Worm (Caenorhabditis elegans) whole organism, L4 larva: ENCODE results near the gene atln-2.
"Not testable (repeated sequence)": the region's sequence is repeated elsewhere in the genome, so short reads cannot be mapped to it uniquely, and the experiment has no call there.

Experiments used
- R02D3.7 ChIP-seq: fragments of 150-350 bp; sonication (generic microtip); optimal IDR thresholded peaks from 3 replicates; lab custom pipeline; 2014; ENCODE audit warnings: missing biosample characterization, missing genetic modification characterization
- T20F7.1 ChIP-seq: fragments of 200-800 bp; sonication (Bioruptor generic); optimal IDR thresholded peaks from 2 replicates; lab custom pipeline; 2018; ENCODE audit warnings: mild to moderate bottlenecking, missing genetic modification characterization, missing compliant biosample characterization
- ZK546.5 ChIP-seq, 2 experiments: sonication (generic microtip); optimal IDR thresholded peaks; 2 replicates each; lab custom pipeline; 2017; ENCODE audit warnings: missing biosample characterization in 2 of 2, missing genetic modification characterization in 2 of 2
- aha-1 ChIP-seq: fragments of 150-350 bp; peaks from one replicate; lab custom pipeline; 2014; ENCODE audit warnings: missing biosample characterization, missing genetic modification characterization
- ama-1 ChIP-seq: fragments of 150-350 bp; optimal IDR thresholded peaks from 2 replicates; lab custom pipeline; 2014; ENCODE audit warnings: inconsistent platforms, mixed read lengths
- attf-4 ChIP-seq: sonication (generic microtip); optimal IDR thresholded peaks from 3 replicates; lab custom pipeline; 2017; ENCODE audit warnings: missing biosample characterization, missing genetic modification characterization
- ceh-20 ChIP-seq: fragments of 200-800 bp; sonication (Bioruptor generic); IDR thresholded peaks from 2 replicates; pipeline ENCODE4 v1.3.6; 2022; ENCODE audit warnings: missing genetic modification reagents, missing genetic modification characterization, missing compliant biosample characterization
- ceh-28 ChIP-seq: fragments of 150-350 bp; optimal IDR thresholded peaks from 2 replicates; lab custom pipeline; 2014; ENCODE audit warnings: missing biosample characterization, missing genetic modification reagents, missing genetic modification characterization
- ces-1 ChIP-seq: fragments of 150-350 bp; sonication (generic microtip); optimal IDR thresholded peaks from 4 replicates; lab custom pipeline; 2014; ENCODE audit warnings: missing biosample characterization, missing genetic modification reagents, missing genetic modification characterization
- dmd-9 ChIP-seq: fragments of 200-800 bp; sonication (Bioruptor generic); IDR thresholded peaks from 2 replicates; pipeline ENCODE4 v1.3.6; 2022; ENCODE audit warnings: missing genetic modification reagents, missing genetic modification characterization, missing compliant biosample characterization
- dpl-1 ChIP-seq: fragments of 150-350 bp; optimal IDR thresholded peaks from 2 replicates; lab custom pipeline; 2014; ENCODE audit warnings: missing biosample characterization, missing genetic modification reagents, missing genetic modification characterization
- dve-1 ChIP-seq: sonication (generic microtip); optimal IDR thresholded peaks from 2 replicates; lab custom pipeline; 2017; ENCODE audit warnings: antibody characterized with exemption, mild to moderate bottlenecking, missing genetic modification characterization, missing compliant biosample characterization; ENCODE audit not compliant: insufficient read depth
- fos-1 ChIP-seq: fragments of 150-350 bp; optimal IDR thresholded peaks from 2 replicates; lab custom pipeline; 2014; ENCODE audit warnings: missing biosample characterization, missing genetic modification characterization
- hlh-30 ChIP-seq: sonication (generic microtip); optimal IDR thresholded peaks from 2 replicates; lab custom pipeline; 2017; ENCODE audit warnings: antibody characterized with exemption, mild to moderate bottlenecking, missing genetic modification characterization, missing compliant biosample characterization; ENCODE audit not compliant: insufficient read depth
- hmg-1.1 ChIP-seq: fragments of 200-800 bp; sonication (Bioruptor generic); IDR thresholded peaks from 2 replicates; pipeline ENCODE4 v1.3.6; 2022; ENCODE audit warnings: missing genetic modification reagents, missing genetic modification characterization, missing compliant biosample characterization
- lin-15B ChIP-seq: fragments of 150-350 bp; sonication (generic microtip); optimal IDR thresholded peaks from 3 replicates; lab custom pipeline; 2014; ENCODE audit warnings: missing biosample characterization, missing genetic modification characterization
- lin-38 ChIP-seq: fragments of 200-800 bp; sonication (Bioruptor generic); IDR thresholded peaks from 2 replicates; pipeline ENCODE4 v1.3.6; 2022; ENCODE audit warnings: missing genetic modification reagents, missing genetic modification characterization, missing compliant biosample characterization
- lin-39 ChIP-seq: fragments of 150-350 bp; optimal IDR thresholded peaks from 2 replicates; lab custom pipeline; 2014; ENCODE audit warnings: missing biosample characterization, missing genetic modification reagents, missing genetic modification characterization
- lir-3 ChIP-seq: sonication (generic microtip); optimal IDR thresholded peaks from 2 replicates; lab custom pipeline; 2016; ENCODE audit warnings: mild to moderate bottlenecking, missing genetic modification characterization, missing compliant biosample characterization
- lsy-2 ChIP-seq, 2 experiments: fragments of 150-350 bp in 1 of 2; sonication (generic microtip) in 1 of 2; optimal IDR thresholded peaks; 2 replicates each; lab custom pipeline; 2014 to 2017; ENCODE audit warnings: missing biosample characterization in 2 of 2, missing genetic modification characterization in 2 of 2
- mdl-1 ChIP-seq, 2 experiments: fragments of 150-350 bp in 1 of 2; sonication (generic microtip) in 1 of 2; optimal IDR thresholded peaks; 2 replicates each; lab custom pipeline; 2014 to 2017; ENCODE audit warnings: missing biosample characterization in 2 of 2, missing genetic modification characterization in 2 of 2
- mxl-3 ChIP-seq: fragments of 200-800 bp; sonication (Bioruptor generic); optimal IDR thresholded peaks from 2 replicates; lab custom pipeline; 2018; ENCODE audit warnings: mild to moderate bottlenecking, missing genetic modification characterization, missing compliant biosample characterization
- nhr-102 ChIP-seq: sonication (generic microtip); optimal IDR thresholded peaks from 2 replicates; lab custom pipeline; 2016; ENCODE audit warnings: mild to moderate bottlenecking, missing genetic modification characterization, moderate library complexity, missing compliant biosample characterization
- nhr-237 ChIP-seq: sonication (generic microtip); optimal IDR thresholded peaks from 2 replicates; lab custom pipeline; 2017; ENCODE audit warnings: missing biosample characterization, missing genetic modification characterization
- nhr-41 ChIP-seq: fragments of 200-800 bp; sonication (Bioruptor generic); IDR thresholded peaks from 2 replicates; pipeline ENCODE4 v1.3.6; 2022; ENCODE audit warnings: missing genetic modification reagents, missing genetic modification characterization, missing compliant biosample characterization
- nhr-48 ChIP-seq: sonication (generic microtip); optimal IDR thresholded peaks from 2 replicates; lab custom pipeline; 2016; ENCODE audit warnings: mild to moderate bottlenecking, missing genetic modification characterization, missing compliant biosample characterization
- nhr-6 ChIP-seq: fragments of 150-350 bp; optimal IDR thresholded peaks from 2 replicates; lab custom pipeline; 2014; ENCODE audit warnings: missing biosample characterization, missing genetic modification characterization
- sdz-12 ChIP-seq: fragments of 200-800 bp; sonication (Bioruptor generic); optimal IDR thresholded peaks from 2 replicates; lab custom pipeline; 2018; ENCODE audit warnings: mild to moderate bottlenecking, missing genetic modification characterization, missing compliant biosample characterization
- snpc-1.2 ChIP-seq: fragments of 200-800 bp; sonication (Bioruptor generic); IDR thresholded peaks from 2 replicates; pipeline ENCODE4 v1.3.6; 2022; ENCODE audit warnings: missing genetic modification reagents, missing genetic modification characterization, missing compliant biosample characterization
- snpc-4 ChIP-seq: fragments of 150-350 bp; optimal IDR thresholded peaks from 2 replicates; lab custom pipeline; 2014; ENCODE audit warnings: missing biosample characterization, missing genetic modification characterization
- spr-1 ChIP-seq: sonication (generic microtip); optimal IDR thresholded peaks from 2 replicates; lab custom pipeline; 2016; ENCODE audit warnings: mild to moderate bottlenecking, missing genetic modification characterization, missing compliant biosample characterization
- unc-62 ChIP-seq, 3 experiments: fragments of 150-350 bp in 1 of 3; sonication (generic microtip); optimal IDR thresholded peaks in 2 of 3; peaks in 1 of 3; 1 replicate in 1 of 3; 2 replicates in 2 of 3; lab custom pipeline; 2014 to 2017; ENCODE audit warnings: missing biosample characterization in 3 of 3, missing genetic modification characterization in 3 of 3, missing genetic modification reagents in 3 of 3, missing genotype in 1 of 3
- zfp-2 ChIP-seq: sonication (generic microtip); optimal IDR thresholded peaks from 2 replicates; lab custom pipeline; 2016; ENCODE audit warnings: mild to moderate bottlenecking, missing genetic modification characterization, missing compliant biosample characterization
- ztf-11 ChIP-seq: fragments of 150-350 bp; optimal IDR thresholded peaks from 2 replicates; lab custom pipeline; 2014; ENCODE audit warnings: missing biosample characterization, missing genetic modification characterization

atln-2 gene

DNA sequence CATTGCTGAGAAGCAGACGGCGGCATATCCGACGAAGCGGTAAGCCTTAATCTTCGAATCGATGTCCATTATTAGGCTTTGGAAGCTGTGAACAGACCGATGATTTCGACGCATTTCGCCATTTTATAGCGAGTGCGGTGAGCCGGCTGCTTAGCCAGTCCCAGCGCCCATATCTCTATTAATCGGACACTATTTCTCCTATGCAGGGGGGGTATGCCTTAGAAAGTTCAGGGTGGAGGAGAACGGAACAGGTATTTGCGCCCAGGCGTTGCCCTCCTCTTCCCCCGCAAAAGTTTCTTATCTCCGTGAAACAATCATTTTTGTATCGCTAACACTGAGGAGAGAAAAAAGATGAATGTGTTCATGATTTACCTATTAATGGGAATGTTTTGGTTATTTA is 5.3 kb downstream of the atln-2 start, which contains the start of gene dpy-4:
dpy-4 (minus strand) TSS at position 101 of the 400 bp plus-strand sequence.
- no peak for TF ChIP-seq nhr-102 (tag; lab: Kevin White, UChicago)
- no peak for TF ChIP-seq T20F7.1 (GFP tag; lab: Kevin White, UChicago)
- no peak for TF ChIP-seq mxl-3
- TF ChIP-seq ama-1 (lab: Kevin White, UChicago) = no peak
- TF ChIP-seq dve-1 (tag; lab: Kevin White, UChicago) = no peak
- no peak for TF ChIP-seq lir-3 (tag; lab: Kevin White, UChicago)
- TF ChIP-seq fos-1 (tag; lab: Kevin White, UChicago) = no peak
- no peak for TF ChIP-seq snpc-4 (tag; lab: Kevin White, UChicago)
- no peak for TF ChIP-seq attf-4
- TF ChIP-seq dpl-1 (GFP tag; lab: Kevin White, UChicago) = no peak
- TF ChIP-seq ces-1 (GFP tag; lab: Kevin White, UChicago) = no peak
- no peak for TF ChIP-seq ZK546.5 (tag; optimal IDR thresholded peaks at IDR 0.05; lab: Kevin White, UChicago)
- TF ChIP-seq ztf-11 = no peak
- no peak for TF ChIP-seq R02D3.7
- TF ChIP-seq zfp-2 = no peak

DNA sequence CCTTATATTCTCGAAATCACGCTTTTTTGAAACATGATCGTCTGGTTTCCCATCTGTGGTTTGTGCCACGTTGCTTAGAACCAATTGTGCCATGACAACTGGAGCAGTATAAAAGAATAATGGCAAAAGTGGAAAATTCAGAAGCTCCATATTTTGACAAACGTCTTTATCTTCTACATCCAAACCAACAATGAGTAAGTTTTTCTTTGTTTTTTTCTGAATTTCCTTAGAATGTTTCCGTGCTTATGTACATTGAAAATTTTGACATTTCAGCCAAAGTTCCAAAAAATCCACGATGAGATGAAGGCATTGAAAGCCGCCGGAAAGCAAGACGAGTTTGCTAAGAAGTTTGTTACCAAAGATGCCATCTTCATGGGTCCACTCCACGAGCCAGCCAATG is 25.1 kb downstream of the atln-2 start, which contains the start of gene Y41E3.6:
Y41E3.6 (plus strand) TSS at position 301 of the 400 bp plus-strand sequence.
- not testable (repeated sequence) for TF ChIP-seq lin-15B; nhr-6; dve-1 (tag; lab: Kevin White, UChicago)

DNA sequence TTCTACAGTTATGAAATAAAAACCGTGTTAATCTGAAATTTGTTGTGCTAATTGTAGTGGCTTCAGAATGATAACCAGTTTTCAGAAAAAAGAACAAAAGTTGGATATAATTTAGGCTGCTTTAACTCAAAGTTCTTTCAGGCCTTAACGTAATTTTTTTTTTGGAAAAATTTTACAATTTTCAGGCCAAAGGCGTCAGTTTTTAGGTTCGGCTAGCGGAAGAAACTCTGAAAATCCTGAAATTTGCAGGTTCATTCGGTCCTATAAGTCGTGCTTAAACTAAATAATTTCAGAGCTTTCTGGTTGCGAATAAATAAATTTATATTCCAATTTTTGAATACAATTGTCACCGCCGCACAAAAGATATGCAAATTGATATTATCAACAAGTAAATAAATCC is 26.8 kb downstream of the atln-2 start:
- 0 out of 2 replicates have a peak, but pooled peaks have one; percentile 53 for TF ChIP-seq snpc-1.2
- 0 out of 2 replicates have a peak, but pooled peaks have one; percentile 22 for TF ChIP-seq lin-38 (GFP tag; lab: Robert Waterston, UW)
- TF ChIP-seq hmg-1.1 (GFP tag; lab: Robert Waterston, UW) = no peak

DNA sequence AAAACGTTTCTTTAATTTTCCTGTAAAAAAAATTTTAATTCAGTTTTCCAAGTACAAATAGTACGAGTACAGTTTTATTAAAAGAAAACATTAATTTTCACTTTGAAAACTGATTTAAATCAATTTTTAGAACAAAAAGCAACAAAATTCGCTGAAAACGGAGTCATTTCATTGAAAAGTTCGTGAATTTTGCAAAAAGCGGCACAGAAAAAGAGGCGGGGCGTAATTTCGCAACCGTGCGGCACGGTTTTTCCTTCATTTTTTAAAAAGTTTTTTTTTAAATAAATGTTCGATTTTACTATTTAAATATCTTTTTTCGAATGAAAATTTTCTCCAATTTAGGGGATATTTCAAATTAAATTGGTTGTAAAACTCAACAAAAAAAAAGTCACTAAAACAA is 29.8 kb downstream of the atln-2 start:
- TF ChIP-seq sdz-12 (GFP tag; lab: Kevin White, UChicago) (no peak), ceh-20 (GFP tag; lab: Robert Waterston, UW) (no peak), attf-4 (no peak), spr-1 (no peak), nhr-48 (no peak), lin-39 (tag; lab: Kevin White, UChicago) (no peak), R02D3.7 (no peak), mdl-1 (tag; optimal IDR thresholded peaks at IDR 0.05; lab: Kevin White, UChicago) (no peak), dmd-9 (GFP tag; lab: Robert Waterston, UW) (no peak), nhr-41 (no peak), ceh-28 (tag; lab: Kevin White, UChicago) (no peak), T20F7.1 (GFP tag; lab: Kevin White, UChicago) (no peak), hlh-30 (tag; lab: Kevin White, UChicago) (no peak), ama-1 (lab: Kevin White, UChicago) (no peak), lsy-2 (tag; optimal IDR thresholded peaks at IDR 0.05; lab: Kevin White, UChicago) (no peak), nhr-237 (tag; lab: Kevin White, UChicago) (no peak), unc-62 (GFP tag; optimal IDR thresholded peaks at IDR 0.05 in 1 of 2; lab: Kevin White, UChicago) (no peak), unc-62 (tag; optimal IDR thresholded peaks at IDR 0.05; lab: Kevin White, UChicago) (no peak), dpl-1 (GFP tag; lab: Kevin White, UChicago) (no peak), aha-1 (tag; lab: Kevin White, UChicago) (no peak)
